Fruit fly (Drosophila melanogaster) whole organism, embryonic: ENCODE measurements around the gene pr.
A peak's percentile ranks its signal among the peaks of the same experiment; 100 is the strongest.

Experiments
- Atf-2 ChIP-seq: fragments of 200-800 bp; sonication (Bioruptor generic); optimal IDR thresholded peaks from 2 replicates; lab custom pipeline; 2016; ENCODE audit warnings: missing biosample characterization, missing genetic modification characterization
- CG10147 ChIP-seq: fragments of 200-800 bp; sonication (Bioruptor generic); optimal IDR thresholded peaks from 2 replicates; lab custom pipeline; 2019; ENCODE audit warnings: missing biosample characterization, mild to moderate bottlenecking, missing genetic modification characterization, moderate library complexity
- CG10321 ChIP-seq: fragments of 200-800 bp; sonication (Bioruptor generic); IDR thresholded peaks from 2 replicates; pipeline ENCODE4 v1.3.6; 2022; ENCODE audit warnings: missing biosample characterization, missing genetic modification characterization
- CG11247 ChIP-seq: fragments of 200-800 bp; sonication (Bioruptor generic); IDR thresholded peaks from 2 replicates; pipeline ENCODE4 v1.3.6; 2022; ENCODE audit warnings: missing biosample characterization, missing genetic modification characterization
- CG11696 ChIP-seq: fragments of 200-800 bp; sonication (Bioruptor generic); IDR thresholded peaks from 2 replicates; pipeline ENCODE4 v1.3.6; 2022; ENCODE audit warnings: missing biosample characterization, missing genetic modification characterization
- CG11723 ChIP-seq: fragments of 200-800 bp; sonication (Bioruptor generic); optimal IDR thresholded peaks from 2 replicates; lab custom pipeline; 2017; ENCODE audit warnings: missing biosample characterization, mild to moderate bottlenecking, missing genetic modification characterization
- CG1233 ChIP-seq: fragments of 200-800 bp; sonication (Bioruptor generic); optimal IDR thresholded peaks from 4 replicates; lab custom pipeline; 2018; ENCODE audit warnings: missing biosample characterization, mild to moderate bottlenecking, missing genetic modification characterization
- CG12942 ChIP-seq: fragments of 200-800 bp; sonication (Bioruptor generic); optimal IDR thresholded peaks from 3 replicates; lab custom pipeline; 2016; ENCODE audit warnings: missing biosample characterization, missing genetic modification characterization
- CG15601 ChIP-seq: fragments of 200-800 bp; sonication (Bioruptor generic); optimal IDR thresholded peaks from 3 replicates; lab custom pipeline; 2019; ENCODE audit warnings: missing biosample characterization, mild to moderate bottlenecking, missing genetic modification characterization, moderate library complexity
- CG1647 ChIP-seq: fragments of 200-800 bp; sonication (Bioruptor generic); optimal IDR thresholded peaks from 3 replicates; lab custom pipeline; 2016; ENCODE audit warnings: missing biosample characterization, missing genetic modification characterization
- CG16779 ChIP-seq: fragments of 200-800 bp; sonication (Bioruptor generic); IDR thresholded peaks from 2 replicates; pipeline ENCODE4 v1.3.6; 2022; ENCODE audit warnings: missing biosample characterization, missing genetic modification characterization
- CG17829 ChIP-seq: fragments of 200-800 bp; optimal IDR thresholded peaks from 2 replicates; lab custom pipeline; 2019; ENCODE audit warnings: missing biosample characterization, mild to moderate bottlenecking, missing genetic modification characterization, moderate library complexity
- CG18764 ChIP-seq: fragments of 200-800 bp; sonication (Bioruptor generic); optimal IDR thresholded peaks from 3 replicates; lab custom pipeline; 2016; ENCODE audit warnings: missing biosample characterization, missing genetic modification characterization
- CG2120 ChIP-seq: fragments of 200-800 bp; sonication (Bioruptor generic); optimal IDR thresholded peaks from 3 replicates; lab custom pipeline; 2016; ENCODE audit warnings: missing biosample characterization, missing genetic modification characterization
- CG32532 ChIP-seq: fragments of 200-800 bp; sonication (Bioruptor generic); IDR thresholded peaks from 2 replicates; pipeline ENCODE4 v1.3.6; 2022; ENCODE audit warnings: missing biosample characterization, missing genetic modification characterization
- CG43689 ChIP-seq: fragments of 200-800 bp; sonication (Bioruptor generic); IDR thresholded peaks from 2 replicates; pipeline ENCODE4 v1.3.6; 2022; ENCODE audit warnings: missing biosample characterization, missing genetic modification characterization
- CG4617 ChIP-seq: fragments of 200-800 bp; sonication (Bioruptor generic); optimal IDR thresholded peaks from 3 replicates; lab custom pipeline; 2016; ENCODE audit warnings: missing biosample characterization, missing genetic modification characterization, borderline replicate concordance
- CG7271 ChIP-seq: fragments of 200-800 bp; sonication (Bioruptor generic); optimal IDR thresholded peaks from 2 replicates; lab custom pipeline; 2018; ENCODE audit warnings: missing biosample characterization, mild to moderate bottlenecking, missing genetic modification characterization, moderate library complexity
- CG7786 ChIP-seq: fragments of 200-800 bp; sonication (Bioruptor generic); optimal IDR thresholded peaks from 2 replicates; lab custom pipeline; 2016; ENCODE audit warnings: missing biosample characterization, missing genetic modification characterization
- Chrac-16 ChIP-seq: fragments of 200-800 bp; sonication (Bioruptor generic); optimal IDR thresholded peaks from 3 replicates; lab custom pipeline; 2016; ENCODE audit warnings: missing biosample characterization, missing genetic modification characterization
- Dad ChIP-seq: fragments of 200-800 bp; sonication (Bioruptor generic); optimal IDR thresholded peaks from 3 replicates; lab custom pipeline; 2016; ENCODE audit warnings: missing biosample characterization, missing genetic modification characterization
- Dbx ChIP-seq: fragments of 200-800 bp; sonication (Bioruptor generic); IDR thresholded peaks from 3 replicates; pipeline ENCODE4 v1.3.6; 2022; ENCODE audit warnings: missing biosample characterization, missing genetic modification characterization
- Doc2 ChIP-seq: fragments of 200-800 bp; sonication (Bioruptor generic); IDR thresholded peaks from 2 replicates; pipeline ENCODE4 v1.3.6; 2022; ENCODE audit warnings: missing biosample characterization, missing genetic modification characterization
- Drgx ChIP-seq: fragments of 200-800 bp; sonication (Bioruptor generic); IDR thresholded peaks from 2 replicates; pipeline ENCODE4 v1.3.6; 2022; ENCODE audit warnings: missing biosample characterization, missing genetic modification characterization
- Ets97D ChIP-seq: fragments of 200-800 bp; sonication (Bioruptor generic); optimal IDR thresholded peaks from 3 replicates; lab custom pipeline; 2016; ENCODE audit warnings: missing biosample characterization, missing genetic modification characterization
- Fer1 ChIP-seq: fragments of 200-800 bp; sonication (Bioruptor generic); optimal IDR thresholded peaks from 2 replicates; lab custom pipeline; 2017; ENCODE audit warnings: missing biosample characterization, mild to moderate bottlenecking, missing genetic modification characterization
- Fer3 ChIP-seq: fragments of 200-800 bp; sonication (Bioruptor generic); optimal IDR thresholded peaks from 2 replicates; lab custom pipeline; 2018; ENCODE audit warnings: missing biosample characterization, mild to moderate bottlenecking, missing genetic modification characterization, moderate library complexity
- HLH4C ChIP-seq: fragments of 200-800 bp; sonication (Bioruptor generic); IDR thresholded peaks from 3 replicates; pipeline ENCODE4 v1.3.6; 2022; ENCODE audit warnings: missing biosample characterization, missing genetic modification characterization; ENCODE audit not compliant: partially characterized antibody
- HLH54F ChIP-seq: fragments of 200-800 bp; sonication (Bioruptor generic); optimal IDR thresholded peaks from 3 replicates; lab custom pipeline; 2016; ENCODE audit warnings: missing biosample characterization, missing genetic modification characterization
- Hr51 ChIP-seq, 2 experiments: fragments of 200-800 bp; sonication (Bioruptor generic); optimal IDR thresholded peaks; 2 replicates in 1 of 2; 3 replicates in 1 of 2; lab custom pipeline; 2016 to 2018; ENCODE audit warnings: missing biosample characterization in 2 of 2, missing genetic modification characterization in 2 of 2, mild to moderate bottlenecking in 1 of 2, moderate library complexity in 1 of 2
- Lpt ChIP-seq: fragments of >200 bp; optimal IDR thresholded peaks from 2 replicates; lab custom pipeline; 2018; ENCODE audit warnings: missing biosample characterization, missing genetic modification characterization
- Nf-YA ChIP-seq: fragments of 200-800 bp; sonication (Bioruptor generic); IDR thresholded peaks from 2 replicates; pipeline ENCODE4 v1.3.6; 2022; ENCODE audit warnings: missing biosample characterization, missing genetic modification characterization
- Rx ChIP-seq: fragments of 200-800 bp; sonication (Bioruptor generic); IDR thresholded peaks from 2 replicates; pipeline ENCODE4 v1.3.6; 2022; ENCODE audit warnings: missing biosample characterization, missing genetic modification characterization
- Six4 ChIP-seq: fragments of 200-800 bp; sonication (Bioruptor generic); optimal IDR thresholded peaks from 2 replicates; lab custom pipeline; 2016; ENCODE audit warnings: missing biosample characterization, missing genetic modification characterization
- Trl ChIP-seq, 3 experiments: fragments of >200 bp in 2 of 3; fragments of 200-800 bp in 1 of 3; sonication (Bioruptor generic) in 1 of 3; optimal IDR thresholded peaks; 2 replicates in 1 of 3; 3 replicates in 2 of 3; lab custom pipeline; 2016 to 2017; ENCODE audit warnings: missing biosample characterization in 1 of 3, missing genetic modification characterization in 1 of 3
- Xbp1 ChIP-seq: fragments of 200-800 bp; sonication (Bioruptor generic); optimal IDR thresholded peaks from 3 replicates; lab custom pipeline; 2016; ENCODE audit warnings: missing biosample characterization, mild to moderate bottlenecking, missing genetic modification characterization
- YL-1 ChIP-seq: fragments of 200-800 bp; sonication (Bioruptor generic); optimal IDR thresholded peaks from 3 replicates; lab custom pipeline; 2017; ENCODE audit warnings: missing biosample characterization, mild to moderate bottlenecking, missing genetic modification characterization
- chif ChIP-seq, 2 experiments: fragments of 200-800 bp; sonication (Bioruptor generic); optimal IDR thresholded peaks; 3 replicates each; lab custom pipeline; 2016; ENCODE audit warnings: missing biosample characterization in 2 of 2, missing genetic modification characterization in 2 of 2
- ems ChIP-seq: fragments of 200-800 bp; sonication (Bioruptor generic); optimal IDR thresholded peaks from 3 replicates; lab custom pipeline; 2016; ENCODE audit warnings: missing biosample characterization, missing genetic modification characterization
- ewg ChIP-seq: fragments of 200-800 bp; sonication (Bioruptor generic); optimal IDR thresholded peaks from 3 replicates; lab custom pipeline; 2017; ENCODE audit warnings: mild to moderate bottlenecking, missing biosample characterization, missing genetic modification reagents, missing genetic modification characterization
- exex ChIP-seq: fragments of 200-800 bp; sonication (Bioruptor generic); optimal IDR thresholded peaks from 4 replicates; lab custom pipeline; 2018; ENCODE audit warnings: missing biosample characterization, mild to moderate bottlenecking, missing genetic modification characterization, moderate library complexity
- fd3F ChIP-seq: fragments of 200-800 bp; sonication (Bioruptor generic); optimal IDR thresholded peaks from 2 replicates; lab custom pipeline; 2018; ENCODE audit warnings: missing biosample characterization, mild to moderate bottlenecking, missing genetic modification characterization, moderate library complexity
- schlank ChIP-seq: fragments of 200-800 bp; sonication (Bioruptor generic); optimal IDR thresholded peaks from 2 replicates; lab custom pipeline; 2018; ENCODE audit warnings: missing biosample characterization, mild to moderate bottlenecking, missing genetic modification characterization
- sima ChIP-seq: fragments of 200-800 bp; sonication (Bioruptor generic); optimal IDR thresholded peaks from 2 replicates; lab custom pipeline; 2016; ENCODE audit warnings: missing biosample characterization, missing genetic modification characterization
- sug ChIP-seq: fragments of 200-800 bp; optimal IDR thresholded peaks from 2 replicates; lab custom pipeline; 2019; ENCODE audit warnings: missing biosample characterization, mild to moderate bottlenecking, missing genetic modification characterization, moderate library complexity
- tup ChIP-seq: fragments of 200-800 bp; sonication (Bioruptor generic); optimal IDR thresholded peaks from 2 replicates; lab custom pipeline; 2016; ENCODE audit warnings: missing biosample characterization, mild to moderate bottlenecking, missing genetic modification characterization, moderate library complexity
- usp ChIP-seq: fragments of >200 bp; optimal IDR thresholded peaks from 2 replicates; lab custom pipeline; 2017; ENCODE audit warnings: missing biosample characterization, missing genetic modification characterization
- wdn ChIP-seq: fragments of 200-800 bp; sonication (Bioruptor generic); IDR thresholded peaks from 2 replicates; pipeline ENCODE4 v1.3.6; 2022; ENCODE audit warnings: missing biosample characterization, missing genetic modification characterization
- wek ChIP-seq: fragments of 200-800 bp; sonication (Bioruptor generic); optimal IDR thresholded peaks from 3 replicates; lab custom pipeline; 2018; ENCODE audit warnings: missing biosample characterization, mild to moderate bottlenecking, missing genetic modification characterization, moderate library complexity

Gene pr

dm6 chr2L:20086295-20087096 lies 11.2 kb upstream of the pr start (continued):
- TF ChIP-seq exex (tag; lab: Kevin White, UChicago), result peak; percentile 72
- TF ChIP-seq CG7786 (GFP tag; lab: Kevin White, UChicago), result peak; percentile 61
- peak; percentile 80 for TF ChIP-seq Fer3 (tag; lab: Kevin White, UChicago)
- TF ChIP-seq chif (GFP tag; optimal IDR thresholded peaks at IDR 0.05; lab: Kevin White, UChicago), result peak; percentile 79 to 86
- TF ChIP-seq CG11247 (GFP tag; lab: Robert Waterston, UW), result peak; percentile 63; the same call in 1 of the 2 replicates
- peak; percentile 51 for TF ChIP-seq CG11723 (GFP tag; lab: Kevin White, UChicago)
- peak; percentile 70 to 87 for TF ChIP-seq Hr51 (GFP tag; optimal IDR thresholded peaks at IDR 0.05; lab: Kevin White, UChicago)
- TF ChIP-seq HLH54F, result peak; percentile 60
- peak; percentile 75 for TF ChIP-seq ems (GFP tag; lab: Kevin White, UChicago)
- peak; percentile 72 for TF ChIP-seq CG2120 (GFP tag; lab: Kevin White, UChicago)
- peak; percentile 78 for TF ChIP-seq CG15601 (tag; lab: Kevin White, UChicago)
- peak; percentile 79 for TF ChIP-seq CG17829 (tag; lab: Kevin White, UChicago)
- TF ChIP-seq Nf-YA (GFP tag; lab: Robert Waterston, UW), result peak; percentile 73
- peak; percentile 79 for TF ChIP-seq Atf-2 (GFP tag; lab: Kevin White, UChicago)
- TF ChIP-seq Six4, result peak; percentile 71
- peak; percentile 23 for TF ChIP-seq Ets97D (GFP tag; lab: Kevin White, UChicago)
- no peak for TF ChIP-seq CG4617
- no peak for TF ChIP-seq usp
- peak; percentile 70 for TF ChIP-seq CG10147 (GFP tag; lab: Kevin White, UChicago)
- TF ChIP-seq CG11696 (GFP tag; lab: Robert Waterston, UW), result peak; percentile 82
- peak; percentile 56 for TF ChIP-seq fd3F (GFP tag; lab: Kevin White, UChicago)
- TF ChIP-seq Chrac-16, result peak; percentile 72
- peak; percentile 83 for TF ChIP-seq Xbp1 (GFP tag; lab: Kevin White, UChicago)
- peak; percentile 71 for TF ChIP-seq ewg
- peak; percentile 77 for TF ChIP-seq Dbx (GFP tag; lab: Robert Waterston, UW)
- peak; percentile 58 for TF ChIP-seq sima (GFP tag; lab: Kevin White, UChicago)
- TF ChIP-seq CG10321, result peak; percentile 57; the same call in 1 of the 2 replicates
- no peak for TF ChIP-seq Lpt (GFP tag; lab: Kevin White, UChicago)
- peak; percentile 56 for TF ChIP-seq schlank (tag; lab: Kevin White, UChicago)
- TF ChIP-seq Dad (GFP tag; lab: Kevin White, UChicago), result peak; percentile 59
- peak; percentile 73 for TF ChIP-seq CG32532 (GFP tag; lab: Robert Waterston, UW)
- peak; percentile 84 for TF ChIP-seq CG1233 (GFP tag; lab: Kevin White, UChicago)
- peak; percentile 89 for TF ChIP-seq Rx
- TF ChIP-seq Doc2 (GFP tag; lab: Robert Waterston, UW), result peak; percentile 42; the same call in 1 of the 2 replicates
- TF ChIP-seq wek, result peak; percentile 60
- no peak; the same call in 1 of the 2 replicates for TF ChIP-seq wdn (GFP tag; lab: Robert Waterston, UW)
- peak; percentile 22 for TF ChIP-seq CG7271 (tag; lab: Kevin White, UChicago)
- TF ChIP-seq CG43689 (GFP tag; lab: Robert Waterston, UW), result peak; percentile 65
- peak; percentile 66 for TF ChIP-seq CG12942 (GFP tag; lab: Kevin White, UChicago)
- 0 out of 2 replicates have a peak, but pooled peaks have one; percentile 44 for TF ChIP-seq CG16779
- TF ChIP-seq Drgx (GFP tag; lab: Robert Waterston, UW), result peak; percentile 98
- peak; percentile 89 for TF ChIP-seq Fer1 (GFP tag; lab: Kevin White, UChicago)
- no peak for TF ChIP-seq HLH4C
- TF ChIP-seq CG18764 (GFP tag; lab: Kevin White, UChicago), result peak; percentile 76
- peak; percentile 51 for TF ChIP-seq CG1647 (GFP tag; lab: Kevin White, UChicago)
- no peak for TF ChIP-seq Trl (optimal IDR thresholded peaks at IDR 0.05; lab: Kevin White, UChicago)
- peak; percentile 81 for TF ChIP-seq Trl (GFP tag; optimal IDR thresholded peaks at IDR 0.05; lab: Kevin White, UChicago)
- TF ChIP-seq tup (GFP tag; lab: Kevin White, UChicago), result peak; percentile 61
- TF ChIP-seq YL-1 (GFP tag; lab: Kevin White, UChicago), result peak; percentile 60
- TF ChIP-seq sug (tag; lab: Kevin White, UChicago), result peak; percentile 91
